Fruit fly (Drosophila melanogaster) whole organism, larva: ENCODE data around the gene Rh6.

Experiments used
- noc ChIP-seq: fragments of 200-800 bp; sonication (Bioruptor generic); optimal IDR thresholded peaks from 3 replicates; lab custom pipeline; 2019; ENCODE audit warnings: missing biosample characterization, mild to moderate bottlenecking, missing genetic modification characterization, moderate library complexity

Rh6 gene

DNA sequence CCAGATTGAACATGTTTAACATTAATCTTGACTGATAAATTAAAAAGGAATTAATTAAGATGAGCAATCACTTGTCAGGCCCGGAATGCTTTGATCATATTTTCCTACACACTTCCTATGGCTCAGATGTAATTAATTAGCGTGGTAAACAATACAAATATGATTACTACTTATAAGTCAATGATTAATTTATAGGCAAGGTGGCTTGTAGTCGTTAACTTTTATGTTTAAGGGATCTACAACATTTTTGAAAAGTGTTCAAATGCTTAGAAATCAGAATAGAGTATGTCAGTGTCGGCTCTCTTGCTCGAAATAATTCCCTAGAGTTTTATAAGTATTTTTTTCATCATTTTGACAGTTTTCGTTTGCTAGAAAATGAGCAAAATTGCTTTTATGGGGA, 11.2 kb upstream of the Rh6 start:
- TF ChIP-seq noc (tag; lab: Kevin White, UChicago), result peak; percentile 29

DNA sequence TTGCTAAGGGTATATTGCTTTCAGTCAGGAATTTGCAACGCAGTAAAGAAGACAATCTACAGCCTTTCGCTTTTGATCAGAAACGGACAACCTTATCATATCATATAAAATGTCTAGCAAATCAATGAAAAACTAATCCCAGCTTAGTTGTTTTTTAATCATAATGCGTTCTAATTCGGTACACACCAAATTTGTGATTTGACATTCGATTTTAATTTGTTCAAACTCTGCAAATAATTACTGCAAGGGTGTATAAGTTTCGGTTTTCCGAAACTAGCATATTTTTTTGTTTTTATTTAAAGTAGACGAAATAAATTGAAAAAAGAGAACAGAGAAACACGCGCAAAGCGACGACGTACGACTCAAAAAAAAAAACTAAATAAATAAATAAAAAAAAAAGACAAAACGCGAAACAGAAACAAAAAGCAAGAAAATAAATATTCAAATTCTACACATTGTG, 10.2 kb upstream of the Rh6 start:
- peak; percentile 90 for TF ChIP-seq noc (tag; lab: Kevin White, UChicago)

DNA sequence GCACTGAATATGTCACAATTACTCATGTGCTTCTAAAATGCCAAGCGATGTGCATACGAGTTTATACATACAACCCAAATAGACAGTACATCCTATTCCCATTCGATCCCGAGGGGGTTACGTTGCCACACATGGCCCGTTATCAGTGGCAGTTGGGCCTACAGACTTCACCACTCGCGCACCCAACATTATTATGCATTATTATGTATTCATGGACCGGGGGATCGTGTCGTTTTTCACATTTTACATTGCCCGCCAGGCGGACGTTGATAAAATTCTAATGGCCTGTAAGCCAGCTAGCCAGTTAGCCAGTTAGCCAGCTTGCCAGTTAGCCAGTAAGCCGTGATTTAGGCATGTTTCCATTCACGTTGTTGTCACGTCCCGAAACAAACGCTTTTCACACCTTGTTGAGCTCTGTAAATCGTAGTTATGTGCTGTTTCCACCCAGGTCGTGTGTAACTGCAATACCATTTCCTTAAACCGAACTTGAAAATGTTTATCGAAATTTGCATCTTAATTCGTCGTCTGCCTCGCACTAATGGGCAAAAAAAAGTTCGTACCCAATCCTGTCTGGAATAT, 9.5 kb upstream of the Rh6 start:
- no peak for TF ChIP-seq noc (tag; lab: Kevin White, UChicago)

DNA sequence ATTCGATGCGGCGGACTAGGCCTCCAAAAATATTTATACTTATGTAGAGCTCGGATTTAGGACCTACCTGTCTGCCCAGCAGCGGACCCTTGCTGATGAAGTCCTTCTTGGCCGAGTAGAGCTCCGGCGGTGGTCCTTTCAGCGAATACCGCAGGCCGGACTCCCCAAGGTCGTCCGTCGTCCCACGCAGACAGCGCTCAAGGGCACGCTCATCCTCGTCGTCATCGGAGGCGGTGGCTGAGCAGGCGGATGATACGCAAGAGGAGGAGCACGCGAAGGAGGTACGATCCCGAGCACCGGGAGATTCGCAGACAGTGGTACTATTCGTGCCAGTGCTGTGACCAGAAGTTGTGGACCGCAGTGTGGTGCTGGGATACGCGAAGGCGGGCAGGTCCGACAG, 8.1 kb upstream of the Rh6 start:
- no peak for TF ChIP-seq noc (tag; lab: Kevin White, UChicago)

DNA sequence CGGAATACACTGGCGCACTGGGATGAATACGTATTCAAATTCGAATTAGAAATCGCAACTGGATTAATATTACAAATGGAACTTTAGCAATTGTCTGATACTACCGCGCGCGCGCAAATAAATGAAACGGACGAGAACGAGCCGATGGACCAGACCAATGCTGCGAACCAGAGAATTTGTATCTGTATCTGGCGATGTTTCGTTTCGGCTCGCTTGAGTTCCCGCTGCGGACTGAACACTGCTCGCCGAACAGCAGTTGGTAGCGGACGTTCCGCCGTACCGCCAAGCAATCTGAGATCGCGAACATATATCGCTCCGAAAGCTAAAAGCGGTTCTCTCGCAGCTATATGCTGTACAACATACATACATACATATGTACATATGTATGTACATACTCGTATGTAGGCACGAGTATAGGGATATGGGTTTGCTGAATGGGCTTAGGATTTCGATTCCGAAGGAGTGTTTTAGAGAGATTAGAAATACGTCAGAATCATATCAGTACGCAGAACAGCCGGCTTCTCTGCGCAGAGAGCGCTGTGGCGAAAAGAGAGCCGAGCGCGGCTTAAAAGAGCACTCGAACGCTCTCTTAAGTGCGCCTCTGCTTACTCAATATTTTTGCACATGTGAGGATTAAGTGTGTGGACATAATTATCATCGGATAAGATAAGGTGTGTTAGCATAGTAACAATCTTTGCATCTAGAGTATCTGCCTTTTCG, 6.8 kb upstream of the Rh6 start, which contains the start of gene AdamTS-A:
AdamTS-A (minus strand) TSS at position 221 of the 720 bp plus-strand sequence.
- no peak for TF ChIP-seq noc (tag; lab: Kevin White, UChicago)

DNA sequence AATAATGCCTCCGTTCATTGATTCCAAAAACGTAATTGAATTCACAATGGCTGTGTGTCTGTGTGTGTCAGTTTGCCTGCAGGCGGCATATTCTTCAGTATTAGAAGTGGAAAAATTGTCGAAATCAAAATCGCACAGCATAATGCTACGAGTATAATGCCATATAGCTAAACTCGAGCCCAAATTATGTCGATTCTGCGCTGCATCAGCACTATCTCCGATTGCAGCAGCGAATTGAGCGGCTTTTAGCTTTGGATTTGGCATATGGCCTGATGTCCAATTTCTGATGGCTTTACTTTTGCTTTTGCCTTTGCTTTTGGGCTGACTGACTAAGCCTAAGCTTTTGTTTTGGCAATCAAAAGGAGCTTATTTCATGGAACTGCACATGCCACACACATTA, 2.9 kb upstream of the Rh6 start:
- no peak for TF ChIP-seq noc (tag; lab: Kevin White, UChicago)

DNA sequence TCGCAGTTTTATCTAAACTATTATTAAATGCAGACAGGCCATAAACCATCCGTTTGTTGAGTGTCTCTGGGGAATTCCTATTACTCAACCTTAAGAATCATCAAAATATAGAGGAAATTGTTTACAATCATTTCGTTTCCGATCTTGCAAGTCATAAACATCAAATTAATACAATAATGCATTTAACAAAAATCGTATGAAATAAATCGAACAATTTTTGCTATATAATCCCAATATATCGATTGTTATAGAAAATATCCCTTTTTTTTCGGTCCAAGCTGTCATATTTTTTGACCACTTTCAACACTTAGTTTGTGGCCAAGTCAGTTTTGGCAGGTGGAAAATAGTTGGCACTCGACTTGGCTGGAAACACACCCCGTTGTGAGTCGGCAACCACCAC, 1.4 kb upstream of the Rh6 start, which contains the start of gene B9d1:
B9d1 (plus strand) TSS at position 301 of the 400 bp plus-strand sequence.
- no peak for TF ChIP-seq noc (tag; lab: Kevin White, UChicago)

DNA sequence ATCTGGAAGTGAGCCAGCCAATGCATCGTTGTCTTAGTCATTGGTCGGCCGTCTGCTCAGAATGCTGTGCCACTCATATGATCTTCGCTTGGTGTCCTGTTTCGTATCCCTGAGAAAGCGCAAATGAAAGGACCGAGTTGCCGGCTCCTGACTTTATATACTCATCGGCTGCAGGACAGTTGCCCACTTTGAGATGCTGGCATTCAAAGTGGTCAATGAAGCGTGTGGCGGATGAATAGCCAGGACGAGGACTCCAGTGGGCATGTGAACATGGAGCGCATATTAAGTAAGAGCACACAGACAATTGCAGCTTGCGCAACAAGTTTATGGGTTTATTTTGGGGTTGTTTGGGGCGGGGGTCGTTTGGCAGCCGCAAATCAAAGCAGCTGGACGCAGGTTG, 2.3 kb downstream of the Rh6 start, which contains the start of gene Trissin:
Trissin (minus strand) TSS at position 101 of the 400 bp plus-strand sequence.
- no peak for TF ChIP-seq noc (tag; lab: Kevin White, UChicago)

DNA sequence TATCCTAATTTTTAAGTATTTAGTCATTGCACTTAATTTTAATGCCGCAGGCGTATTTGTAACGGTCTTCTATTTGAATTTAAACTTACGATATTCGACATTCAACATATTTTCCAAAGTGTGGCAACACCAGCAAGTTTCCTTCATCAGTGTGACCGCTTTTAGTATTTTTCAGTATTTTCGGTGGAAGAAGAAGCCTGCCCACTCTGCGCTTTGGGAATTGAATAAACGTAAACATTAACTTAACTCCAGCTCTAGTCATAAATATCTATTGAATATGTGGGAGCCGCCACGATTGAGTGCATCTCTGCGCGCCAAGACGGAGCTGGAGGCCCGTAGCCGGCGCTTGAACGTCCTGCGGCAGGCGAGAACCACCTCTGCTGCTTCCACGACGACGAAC, 2.9 kb downstream of the Rh6 start, which contains the start of gene obe:
obe (plus strand) TSS at position 185 of the 400 bp plus-strand sequence.
- TF ChIP-seq noc (tag; lab: Kevin White, UChicago), result no peak

DNA sequence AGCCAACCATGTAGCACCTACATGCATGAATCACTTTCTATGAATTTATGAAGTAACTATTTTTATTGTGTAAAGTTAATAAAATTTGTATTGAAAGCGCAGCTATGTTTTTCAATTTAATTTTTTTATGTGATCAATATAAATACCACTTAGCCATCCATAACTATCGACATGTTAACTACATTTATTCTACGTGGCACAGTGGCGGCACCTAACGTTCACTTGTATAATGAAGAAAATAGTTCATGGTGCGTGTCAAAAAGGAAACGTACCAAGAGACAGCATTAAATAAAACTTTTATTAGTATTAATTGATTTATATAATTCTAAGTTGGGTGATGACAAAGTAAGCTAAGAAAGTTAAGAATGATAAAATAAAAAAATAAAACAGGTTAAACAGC, 10.3 kb downstream of the Rh6 start:
- no peak for TF ChIP-seq noc (tag; lab: Kevin White, UChicago)

DNA sequence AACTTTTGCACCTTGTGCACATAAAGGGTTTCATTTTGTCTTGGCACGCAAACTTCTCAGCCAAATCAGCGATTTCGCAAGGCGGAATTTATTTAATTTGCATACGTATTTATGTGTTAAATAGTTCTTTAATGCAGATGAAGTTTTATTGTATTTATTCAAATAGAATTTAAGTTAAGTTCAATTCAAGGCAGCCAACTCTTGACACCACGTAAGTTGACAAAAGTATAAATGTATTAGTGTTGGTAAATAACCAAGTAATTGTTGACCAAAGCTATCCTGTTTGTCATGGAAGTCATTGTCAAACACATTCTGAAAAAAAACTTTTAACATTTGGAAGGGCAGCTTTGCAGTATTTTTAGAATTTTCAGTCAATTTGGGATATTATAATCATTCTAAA, 11.3 kb downstream of the Rh6 start, which contains the start of gene maca:
maca (plus strand) TSS at position 301 of the 400 bp plus-strand sequence.
- no peak for TF ChIP-seq noc (tag; lab: Kevin White, UChicago)

DNA sequence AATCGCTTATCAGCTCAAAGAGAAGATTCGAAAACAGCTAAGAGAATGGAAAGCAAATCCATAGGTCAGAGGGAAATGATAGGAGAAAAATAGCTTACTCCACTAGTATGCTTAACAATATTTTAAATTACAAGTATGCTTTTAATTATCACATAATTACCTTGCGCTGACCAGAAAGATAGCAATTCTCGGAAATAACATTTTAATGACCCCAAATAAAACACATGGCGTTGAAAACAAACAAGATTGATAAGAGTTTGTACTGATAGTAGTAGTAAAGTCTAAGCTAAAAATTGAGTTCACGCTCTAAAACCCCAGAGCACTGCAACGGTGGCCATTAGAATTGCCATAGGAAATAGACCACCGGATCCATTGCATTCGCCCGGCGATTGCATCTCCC, 24.8 kb downstream of the Rh6 start:
- no peak for TF ChIP-seq noc (tag; lab: Kevin White, UChicago)

DNA sequence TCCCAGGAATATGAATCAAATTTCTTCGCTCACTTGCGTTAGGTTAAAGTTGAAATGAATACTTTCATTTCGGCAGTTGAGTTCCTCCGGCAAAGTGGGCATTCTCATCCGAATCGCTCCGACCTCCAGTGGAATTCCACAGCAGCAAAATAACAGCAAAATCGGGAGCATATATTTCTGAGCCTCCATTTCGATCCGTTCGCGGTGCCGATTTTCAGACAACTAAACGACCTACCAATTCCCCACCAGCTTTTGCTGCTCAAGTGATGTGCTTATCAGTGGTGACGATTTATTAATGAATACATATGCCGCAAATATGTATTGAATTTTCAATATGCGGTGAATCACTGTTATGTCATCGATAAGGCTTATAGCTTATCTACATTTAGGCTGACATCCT, 25.7 kb downstream of the Rh6 start, which contains the start of gene CG44014:
CG44014 (minus strand) TSS at position 256 of the 400 bp plus-strand sequence.
- TF ChIP-seq noc (tag; lab: Kevin White, UChicago), result peak; percentile 27

DNA sequence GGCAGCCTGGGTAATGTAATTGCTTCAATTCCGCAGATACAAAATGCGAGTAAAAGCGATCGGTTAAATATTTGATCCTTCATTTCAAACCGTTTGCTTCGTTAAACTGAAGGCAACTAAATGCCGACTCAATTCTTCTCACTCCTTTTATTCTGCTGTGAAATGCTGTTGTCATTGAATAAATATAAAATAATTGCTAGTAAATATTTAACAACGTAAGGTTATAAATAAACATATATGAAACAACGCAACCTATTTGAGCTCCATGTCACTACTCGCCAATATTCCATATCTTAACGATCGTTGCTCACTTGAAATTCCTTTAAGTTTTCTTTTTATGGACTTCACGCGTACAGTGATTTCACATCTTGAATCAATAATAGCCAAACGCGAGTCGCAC, 26.9 kb downstream of the Rh6 start, which contains the start of gene CG44013:
CG44013 (minus strand) TSS at position 101 of the 400 bp plus-strand sequence.
- TF ChIP-seq noc (tag; lab: Kevin White, UChicago), result no peak

DNA sequence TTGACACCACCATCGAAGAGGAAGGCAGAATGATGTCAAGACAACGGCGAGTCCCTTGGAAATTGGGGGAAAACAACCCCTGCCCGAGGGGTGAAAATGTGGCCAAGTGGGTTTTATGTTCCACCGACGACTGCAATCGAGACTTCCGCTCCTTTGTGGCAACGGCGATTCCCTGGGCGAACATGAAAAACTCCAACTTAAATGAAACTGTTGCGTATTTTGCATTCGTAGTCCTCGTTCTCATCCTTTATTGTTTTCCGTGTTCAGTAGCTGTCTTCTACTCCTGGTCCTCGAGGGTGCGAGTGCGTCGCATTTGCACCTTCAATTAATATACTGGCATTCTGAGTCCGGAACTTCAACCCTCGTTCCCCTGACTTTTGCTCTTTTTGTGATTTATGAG, 29.3 kb downstream of the Rh6 start:
- TF ChIP-seq noc (tag; lab: Kevin White, UChicago), result no peak

DNA sequence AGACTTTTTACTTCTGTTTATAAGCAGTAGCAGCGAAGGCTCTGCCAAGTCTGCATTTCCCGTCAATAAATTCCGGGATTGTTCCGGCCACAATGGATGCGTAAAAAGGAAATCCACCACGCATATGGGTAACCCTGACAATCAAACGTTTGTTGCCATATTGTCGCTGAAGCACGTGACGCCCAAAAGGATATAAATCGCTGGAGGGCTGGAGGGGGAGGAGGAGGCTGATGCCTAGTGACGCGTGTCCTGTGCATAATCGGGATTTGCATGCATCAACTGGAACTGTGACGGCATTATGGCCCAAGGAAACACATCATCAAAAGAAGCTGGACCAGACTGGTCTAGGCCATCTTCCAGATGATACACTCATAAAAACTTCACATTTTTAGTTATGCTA, 30.2 kb downstream of the Rh6 start:
- TF ChIP-seq noc (tag; lab: Kevin White, UChicago), result no peak
